Fruit fly (Drosophila melanogaster): ENCODE measurements around the gene Grl62c.

dm6 chr3L:2021858-2022257 is 4.9 kb upstream of the Grl62c start, which contains the start of gene Grl62a:
- TF ChIP-seq Eip78C (GFP tag) (no peak), Sox102F (GFP tag; optimal IDR thresholded peaks at IDR 0.05) (no peak), Smox (GFP tag; optimal IDR thresholded peaks at IDR 0.05) (no peak), cyc (GFP tag; optimal IDR thresholded peaks at IDR 0.05) (no peak), Hr39 (GFP tag; optimal IDR thresholded peaks at IDR 0.05) (no peak), fd85E (GFP tag; optimal IDR thresholded peaks at IDR 0.05) (no peak), Met (GFP tag; optimal IDR thresholded peaks at IDR 0.05) (no peak), lz (GFP tag; optimal IDR thresholded peaks at IDR 0.05) (no peak), Lpt (GFP tag; optimal IDR thresholded peaks at IDR 0.05) (no peak), Eip93F (GFP tag; optimal IDR thresholded peaks at IDR 0.05) (no peak), net (GFP tag; optimal IDR thresholded peaks at IDR 0.05) (no peak), CG11762 (GFP tag; optimal IDR thresholded peaks at IDR 0.05; ENCODE audit: insufficient read depth) (no peak), CG10669 (GFP tag; optimal IDR thresholded peaks at IDR 0.05) (no peak)
